Worm (Caenorhabditis elegans): Measurements from ENCODE around the gene scl-12.

- TF ChIP-seq dpff-1 (tag; optimal IDR thresholded peaks at IDR 0.05), result no peak
- no peak for TF ChIP-seq nhr-120 (GFP tag; IDR thresholded peaks at IDR 0.05)
- TF ChIP-seq F37B4.10 (GFP tag; IDR thresholded peaks at IDR 0.05), result no peak
- TF ChIP-seq snpc-4 (GFP tag; optimal IDR thresholded peaks at IDR 0.05), result no peak
- no peak for TF ChIP-seq snpc-4 (tag; optimal IDR thresholded peaks at IDR 0.05)
- TF ChIP-seq bed-2 (GFP tag; IDR thresholded peaks at IDR 0.05), result no peak
- no peak for TF ChIP-seq ets-4 (GFP tag; optimal IDR thresholded peaks at IDR 0.05)
- no peak for TF ChIP-seq gei-17 (GFP tag; optimal IDR thresholded peaks at IDR 0.05)
- no peak for TF ChIP-seq ama-1 (optimal IDR thresholded peaks at IDR 0.05)
- no peak for TF ChIP-seq ama-1 (GFP tag; optimal IDR thresholded peaks at IDR 0.05)
- no peak for TF ChIP-seq Y95B8A.8 (GFP tag; IDR thresholded peaks at IDR 0.05)
- no peak for TF ChIP-seq athp-1 (tag; optimal IDR thresholded peaks at IDR 0.05)
- TF ChIP-seq bed-1 (GFP tag; IDR thresholded peaks at IDR 0.05), result no peak
Observed at ce11 chrV:3803343-3803742, 9.0 kb upstream of the scl-12 start, which contains the start of gene cyp-33C8.

Measured in whole organism, young adult.